Worm (Caenorhabditis elegans): ENCODE results near the gene Y69E1A.3.

- TF ChIP-seq unc-62 (GFP tag; optimal IDR thresholded peaks at IDR 0.05), result no peak
- TF ChIP-seq fos-1 (tag; optimal IDR thresholded peaks at IDR 0.05), result no peak
- no peak for TF ChIP-seq elt-3 (tag; optimal IDR thresholded peaks at IDR 0.05)
- TF ChIP-seq ztf-11 (tag; optimal IDR thresholded peaks at IDR 0.05), result no peak
- TF ChIP-seq ztf-4 (tag; optimal IDR thresholded peaks at IDR 0.05), result no peak
- TF ChIP-seq lin-13 (GFP tag; optimal IDR thresholded peaks at IDR 0.05), result no peak
- TF ChIP-seq nhr-11 (tag; optimal IDR thresholded peaks at IDR 0.05), result no peak
- TF ChIP-seq alr-1 (tag; optimal IDR thresholded peaks at IDR 0.05), result no peak
- TF ChIP-seq ama-1 (optimal IDR thresholded peaks at IDR 0.05), result no peak
- TF ChIP-seq aly-2 (tag; optimal IDR thresholded peaks at IDR 0.05), result no peak
Observed at ce11 chrIV:10951997-10952396, at the start of gene Y69E1A.3.
